Worm (Caenorhabditis elegans) whole organism, young adult: Measurements from ENCODE around the gene R05F9.9.

Source experiments
- ama-1 ChIP-seq, 3 experiments: fragments of 150-350 bp in 1 of 3; sonication (generic microtip) in 2 of 3; optimal IDR thresholded peaks; 2 replicates each; lab custom pipeline; 2014 to 2018; ENCODE audit warnings: missing biosample characterization in 2 of 3, missing genetic modification characterization in 2 of 3, missing genetic modification reagents in 2 of 3
- egl-18 ChIP-seq: fragments of 200-800 bp; sonication (Bioruptor generic); IDR thresholded peaks from 2 replicates; pipeline ENCODE4 v1.3.6; 2022; ENCODE audit warnings: missing genetic modification reagents, missing genetic modification characterization, missing compliant biosample characterization
- ets-4 ChIP-seq: fragments of 200-800 bp; sonication (Bioruptor generic); optimal IDR thresholded peaks from 2 replicates; lab custom pipeline; 2018; ENCODE audit warnings: mild to moderate bottlenecking, missing genetic modification characterization, missing compliant biosample characterization
- nhr-179 ChIP-seq: sonication (generic microtip); optimal IDR thresholded peaks from 2 replicates; lab custom pipeline; 2016; ENCODE audit warnings: mild to moderate bottlenecking, missing genetic modification characterization, missing compliant biosample characterization

ce11 chrII:4946775-4947174 is 44.9 kb upstream of the R05F9.9 start:
- TF ChIP-seq ets-4 (GFP tag; lab: Kevin White, UChicago) (no peak), nhr-179 (no peak), egl-18 (GFP tag; lab: Robert Waterston, UW) (no peak), ama-1 (optimal IDR thresholded peaks at IDR 0.05; lab: Kevin White, UChicago) (no peak), ama-1 (GFP tag; optimal IDR thresholded peaks at IDR 0.05; lab: Kevin White, UChicago) (no peak)
